Fruit fly (Drosophila melanogaster): ENCODE data around the gene Ccm3.
A peak's percentile ranks its signal among the peaks of the same experiment; 100 is the strongest.

Ccm3 gene

DNA sequence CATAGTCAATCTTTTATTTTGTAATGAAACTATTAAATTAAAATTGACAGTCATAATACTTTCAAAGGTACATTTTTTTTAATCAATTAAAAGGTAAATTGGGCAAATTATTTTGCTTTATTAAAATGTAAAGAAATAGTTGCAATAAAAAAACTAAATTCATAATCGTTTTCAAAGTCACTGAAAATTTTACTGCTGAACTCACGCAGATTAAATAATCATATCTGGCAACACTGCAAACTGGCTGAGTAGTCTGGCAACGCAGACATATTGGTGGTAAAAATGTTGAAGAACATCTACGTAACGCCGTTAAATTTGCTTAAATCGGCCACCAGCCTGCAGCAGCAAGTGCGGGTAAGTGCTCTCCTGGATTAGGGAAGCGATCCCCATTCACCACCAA is 41.3 kb upstream of the Ccm3 start, which contains the start of gene mRpL9 (continued):
- TF ChIP-seq CG13624 (GFP tag; optimal IDR thresholded peaks at IDR 0.05) (peak; percentile 30), kni (GFP tag; optimal IDR thresholded peaks at IDR 0.05) (no peak), pnt (GFP tag; optimal IDR thresholded peaks at IDR 0.05) (no peak), psq (GFP tag; optimal IDR thresholded peaks at IDR 0.05) (no peak), lmd (GFP tag; IDR thresholded peaks at IDR 0.05) (peak; percentile 24; the same call in 1 of the 2 replicates), CG14050 (GFP tag; IDR thresholded peaks at IDR 0.05) (no peak), lov (optimal IDR thresholded peaks at IDR 0.05) (no peak), lov (GFP tag; IDR thresholded peaks at IDR 0.05) (no peak), CG17612 (GFP tag; IDR thresholded peaks at IDR 0.05) (no peak), CG12236 (GFP tag; optimal IDR thresholded peaks at IDR 0.05) (no peak), en (GFP tag; optimal IDR thresholded peaks at IDR 0.05) (no peak), ken (GFP tag; IDR thresholded peaks at IDR 0.05) (no peak), CG17568 (GFP tag; optimal IDR thresholded peaks at IDR 0.05) (no peak), Meics (GFP tag; optimal IDR thresholded peaks at IDR 0.05) (peak; percentile 6), lola (GFP tag; optimal IDR thresholded peaks at IDR 0.05) (peak in 1 of 3 experiments; percentile 18), Jarid2 (GFP tag; optimal IDR thresholded peaks at IDR 0.05) (no peak), CG3163 (GFP tag; optimal IDR thresholded peaks at IDR 0.05) (no peak), fru (optimal IDR thresholded peaks at IDR 0.05) (no peak), CG5245 (GFP tag; optimal IDR thresholded peaks at IDR 0.05) (no peak), slou (GFP tag; optimal IDR thresholded peaks at IDR 0.05) (no peak), CG16813 (GFP tag; IDR thresholded peaks at IDR 0.05; ENCODE audit: partially characterized antibody) (no peak), nau (GFP tag; optimal IDR thresholded peaks at IDR 0.05) (no peak), CG12391 (tag; optimal IDR thresholded peaks at IDR 0.05) (peak; percentile 42), phol (tag; optimal IDR thresholded peaks at IDR 0.05) (peak; percentile 52), chinmo (GFP tag; IDR thresholded peaks at IDR 0.05; ENCODE audit: partially characterized antibody) (no peak), Deaf1 (tag; optimal IDR thresholded peaks at IDR 0.05) (no peak), CG6654 (GFP tag; optimal IDR thresholded peaks at IDR 0.05) (no peak), CG10267 (tag; optimal IDR thresholded peaks at IDR 0.05) (peak; percentile 47), Spps (tag; optimal IDR thresholded peaks at IDR 0.05) (no peak), gt (GFP tag; IDR thresholded peaks at IDR 0.05) (no peak), CG10147 (GFP tag; optimal IDR thresholded peaks at IDR 0.05) (no peak), CG13424 (tag; optimal IDR thresholded peaks at IDR 0.05) (peak; percentile 22), knrl (GFP tag; IDR thresholded peaks at IDR 0.05; ENCODE audit: partially characterized antibody) (peak; percentile 44; the same call in 1 of the 3 replicates), chif (GFP tag; optimal IDR thresholded peaks at IDR 0.05) (no peak), dimm (GFP tag; IDR thresholded peaks at IDR 0.05) (no peak), fd96Cb (tag; optimal IDR thresholded peaks at IDR 0.05) (no peak), CG11456 (GFP tag; IDR thresholded peaks at IDR 0.05) (no peak; the same call in 2 of the 3 replicates), Hr3 (GFP tag; optimal IDR thresholded peaks at IDR 0.05) (no peak), CG6813 (GFP tag; optimal IDR thresholded peaks at IDR 0.05) (no peak), CG10565 (GFP tag; optimal IDR thresholded peaks at IDR 0.05) (no peak), CG9797 (GFP tag; optimal IDR thresholded peaks at IDR 0.05) (no peak), CG7271 (tag; optimal IDR thresholded peaks at IDR 0.05) (no peak), insv (GFP tag; optimal IDR thresholded peaks at IDR 0.05) (peak in 1 of 2 experiments; percentile 4), zfh2 (GFP tag; optimal IDR thresholded peaks at IDR 0.05) (peak; percentile 56), bsh (GFP tag; optimal IDR thresholded peaks at IDR 0.05) (peak in 1 of 2 experiments; percentile 7), Taf1 (GFP tag; IDR thresholded peaks at IDR 0.05) (no peak), CG10979 (tag; optimal IDR thresholded peaks at IDR 0.05) (peak; percentile 14), jing (GFP tag; optimal IDR thresholded peaks at IDR 0.05) (no peak), CG7987 (GFP tag; optimal IDR thresholded peaks at IDR 0.05) (no peak), grn (GFP tag; optimal IDR thresholded peaks at IDR 0.05) (no peak), Usf (GFP tag; optimal IDR thresholded peaks at IDR 0.05) (no peak)
